Fruit fly (Drosophila melanogaster): ENCODE results near the gene CG1958.

The CG1958 gene

dm6 chrX:7300356-7300721, 33.6 kb downstream of the CG1958 start (continued):
- TF ChIP-seq CG13123 (GFP tag; optimal IDR thresholded peaks at IDR 0.05) (no peak), sens (GFP tag) (no peak), GATAe (GFP tag; conservative IDR thresholded peaks at IDR 0.05) (no peak), CG17328 (GFP tag; IDR thresholded peaks at IDR 0.05) (no peak), CG17186 (GFP tag; optimal IDR thresholded peaks at IDR 0.05) (no peak), CG31224 (GFP tag; IDR thresholded peaks at IDR 0.05) (no peak; the same call in 1 of the 2 replicates), CG31365 (tag; optimal IDR thresholded peaks at IDR 0.05) (no peak), ac (GFP tag; optimal IDR thresholded peaks at IDR 0.05) (no peak), CG12391 (tag; optimal IDR thresholded peaks at IDR 0.05) (peak; percentile 5), CG15073 (GFP tag; optimal IDR thresholded peaks at IDR 0.05) (no peak), CkIIα-i1 (GFP tag; IDR thresholded peaks at IDR 0.05) (no peak), CG3847 (GFP tag; IDR thresholded peaks at IDR 0.05) (no peak), CG14667 (GFP tag; IDR thresholded peaks at IDR 0.05) (no peak), eyg (GFP tag; optimal IDR thresholded peaks at IDR 0.05) (no peak), CG31441 (GFP tag; IDR thresholded peaks at IDR 0.05) (0 out of 2 replicates have a peak, but pooled peaks have one; percentile 8), chif (GFP tag; optimal IDR thresholded peaks at IDR 0.05) (no peak), PHDP (tag; optimal IDR thresholded peaks at IDR 0.05) (no peak), Asciz (GFP tag; optimal IDR thresholded peaks at IDR 0.05) (no peak), bigmax (GFP tag; optimal IDR thresholded peaks at IDR 0.05) (no peak), CG8765 (GFP tag; IDR thresholded peaks at IDR 0.05) (peak; percentile 69; the same call in 1 of the 2 replicates), CG14050 (GFP tag; IDR thresholded peaks at IDR 0.05) (no peak), ap (GFP tag; IDR thresholded peaks at IDR 0.05) (no peak), gro (GFP tag; optimal IDR thresholded peaks at IDR 0.05) (no peak), Hr3 (GFP tag; optimal IDR thresholded peaks at IDR 0.05) (no peak), tx (GFP tag; optimal IDR thresholded peaks at IDR 0.05) (no peak), CG9797 (GFP tag; optimal IDR thresholded peaks at IDR 0.05) (no peak), abd-A (tag; optimal IDR thresholded peaks at IDR 0.05) (no peak), CG34376 (GFP tag; optimal IDR thresholded peaks at IDR 0.05) (no peak), nerfin-1 (tag; optimal IDR thresholded peaks at IDR 0.05) (no peak), CG1832 (GFP tag; optimal IDR thresholded peaks at IDR 0.05) (peak; percentile 25), dan (GFP tag; IDR thresholded peaks at IDR 0.05) (no peak), Atf3 (GFP tag; optimal IDR thresholded peaks at IDR 0.05) (no peak), Adf1 (GFP tag; IDR thresholded peaks at IDR 0.05) (no peak), CG14014 (GFP tag; IDR thresholded peaks at IDR 0.05) (0 out of 2 replicates have a peak, but pooled peaks have one; percentile 5), CG17912 (GFP tag; optimal IDR thresholded peaks at IDR 0.05) (no peak), CG10431 (GFP tag; optimal IDR thresholded peaks at IDR 0.05) (no peak), Drgx (GFP tag; IDR thresholded peaks at IDR 0.05) (no peak; the same call in 1 of the 2 replicates), CG9876 (GFP tag; optimal IDR thresholded peaks at IDR 0.05) (no peak), CG2712 (tag; optimal IDR thresholded peaks at IDR 0.05) (peak; percentile 24), MBD-R2 (GFP tag; IDR thresholded peaks at IDR 0.05) (no peak), mirr (GFP tag; optimal IDR thresholded peaks at IDR 0.05) (peak; percentile 31), D19A (tag; optimal IDR thresholded peaks at IDR 0.05) (peak; percentile 9), CG10267 (tag; optimal IDR thresholded peaks at IDR 0.05) (no peak), lab (GFP tag; optimal IDR thresholded peaks at IDR 0.05) (no peak), CG34224 (GFP tag; IDR thresholded peaks at IDR 0.05; ENCODE audit: partially characterized antibody) (no peak), Hmr (GFP tag; optimal IDR thresholded peaks at IDR 0.05) (no peak), CG32532 (GFP tag; IDR thresholded peaks at IDR 0.05) (peak; percentile 17), CG12769 (tag; optimal IDR thresholded peaks at IDR 0.05) (peak; percentile 93), tgo (GFP tag; IDR thresholded peaks at IDR 0.05) (0 out of 3 replicates have a peak, but pooled peaks have one; percentile 16), sr (GFP tag; IDR thresholded peaks at IDR 0.05) (peak; percentile 54; the same call in 1 of the 3 replicates), hb (GFP tag; IDR thresholded peaks at IDR 0.05; ENCODE audit: partially characterized antibody) (no peak), eve (GFP tag; optimal IDR thresholded peaks at IDR 0.05) (no peak)

Data from whole organism, embryonic.